Worm (Caenorhabditis elegans): ENCODE data around the gene F44E2.9.
A peak's percentile ranks its signal among the peaks of the same experiment; 100 is the strongest.

DNA sequence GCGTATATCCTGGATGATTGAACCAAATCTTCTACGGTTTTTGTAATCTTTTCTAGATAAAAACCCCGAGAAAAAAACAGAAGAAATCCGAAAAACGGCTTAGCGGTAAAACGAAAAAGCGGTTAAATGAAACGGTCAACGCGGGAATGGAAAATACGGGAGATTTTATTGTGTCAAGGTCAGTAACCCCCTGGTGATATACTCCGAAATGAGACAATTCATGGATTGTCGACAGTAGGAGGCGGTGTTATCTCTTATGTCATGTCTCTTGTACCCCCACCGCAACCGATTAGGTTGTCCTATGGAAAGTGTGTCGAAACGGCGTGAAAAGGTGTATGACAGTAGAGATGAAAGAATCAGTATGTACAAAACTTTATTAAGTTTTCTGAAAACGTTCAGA, 6.2 kb downstream of the F44E2.9 start:
- TF ChIP-seq fkh-10 (GFP tag; optimal IDR thresholded peaks at IDR 0.05): no peak
- TF ChIP-seq elt-2 (tag; optimal IDR thresholded peaks at IDR 0.05): no peak
- no peak for TF ChIP-seq nhr-12 (tag; optimal IDR thresholded peaks at IDR 0.05)
- no peak for TF ChIP-seq eor-1 (tag; optimal IDR thresholded peaks at IDR 0.05)
- no peak for TF ChIP-seq pqm-1 (tag; optimal IDR thresholded peaks at IDR 0.05)
- TF ChIP-seq nhr-25 (tag; optimal IDR thresholded peaks at IDR 0.05): no peak
- TF ChIP-seq nhr-28 (tag; optimal IDR thresholded peaks at IDR 0.05): no peak
- peak; percentile 57 for TF ChIP-seq nhr-23 (tag; optimal IDR thresholded peaks at IDR 0.05)

Measured in whole organism, L3 larva.